Fruit fly (Drosophila melanogaster) whole organism, embryonic: ENCODE results near the gene CG1999.

Experiments
- Adf1 ChIP-seq: fragments of 200-800 bp; sonication (Bioruptor generic); IDR thresholded peaks from 2 replicates; pipeline ENCODE4 v1.3.6; 2022; ENCODE audit warnings: missing biosample characterization, missing genetic modification characterization
- CG10267 ChIP-seq: fragments of 200-800 bp; sonication (Bioruptor generic); optimal IDR thresholded peaks from 2 replicates; lab custom pipeline; 2018; ENCODE audit warnings: missing biosample characterization, mild to moderate bottlenecking, missing genetic modification characterization, moderate library complexity
- CG12104 ChIP-seq: fragments of 200-800 bp; sonication (Bioruptor generic); optimal IDR thresholded peaks from 3 replicates; lab custom pipeline; 2016; ENCODE audit warnings: missing biosample characterization, missing genetic modification characterization
- CG13123 ChIP-seq: fragments of 200-800 bp; sonication (Bioruptor generic); optimal IDR thresholded peaks from 2 replicates; lab custom pipeline; 2016; ENCODE audit warnings: missing biosample characterization, missing genetic modification characterization
- CG15514 ChIP-seq: fragments of 200-800 bp; sonication (Bioruptor generic); optimal IDR thresholded peaks from 3 replicates; lab custom pipeline; 2017; ENCODE audit warnings: missing biosample characterization, missing genetic modification characterization, mild to moderate bottlenecking, moderate library complexity, missing genetic modification reagents
- CG1647 ChIP-seq: fragments of 200-800 bp; sonication (Bioruptor generic); optimal IDR thresholded peaks from 3 replicates; lab custom pipeline; 2016; ENCODE audit warnings: missing biosample characterization, missing genetic modification characterization
- CG16813 ChIP-seq: fragments of 200-800 bp; sonication (Bioruptor generic); IDR thresholded peaks from 3 replicates; pipeline ENCODE4 v1.3.6; 2022; ENCODE audit warnings: missing biosample characterization, missing genetic modification characterization; ENCODE audit not compliant: partially characterized antibody
- CG16815 ChIP-seq: fragments of 200-800 bp; sonication (Bioruptor generic); optimal IDR thresholded peaks from 3 replicates; lab custom pipeline; 2017; ENCODE audit warnings: missing biosample characterization, mild to moderate bottlenecking, missing genetic modification characterization
- CG16863 ChIP-seq: fragments of 200-800 bp; sonication (Bioruptor generic); optimal IDR thresholded peaks from 3 replicates; lab custom pipeline; 2016; ENCODE audit warnings: missing biosample characterization, missing genetic modification characterization
- CG31441 ChIP-seq: fragments of 200-800 bp; sonication (Bioruptor generic); IDR thresholded peaks from 2 replicates; pipeline ENCODE4 v1.3.6; 2022; ENCODE audit warnings: missing biosample characterization, missing genetic modification characterization
- CG3407 ChIP-seq: fragments of 200-800 bp; sonication (Bioruptor generic); optimal IDR thresholded peaks from 2 replicates; lab custom pipeline; 2018; ENCODE audit warnings: missing biosample characterization, mild to moderate bottlenecking, missing genetic modification characterization
- CG3847 ChIP-seq: fragments of 200-800 bp; sonication (Bioruptor generic); IDR thresholded peaks from 2 replicates; pipeline ENCODE4 v1.3.6; 2022; ENCODE audit warnings: missing biosample characterization, missing genetic modification characterization
- CG43689 ChIP-seq: fragments of 200-800 bp; sonication (Bioruptor generic); IDR thresholded peaks from 2 replicates; pipeline ENCODE4 v1.3.6; 2022; ENCODE audit warnings: missing biosample characterization, missing genetic modification characterization
- CG5180 ChIP-seq: fragments of 200-800 bp; sonication (Bioruptor generic); optimal IDR thresholded peaks from 3 replicates; lab custom pipeline; 2017; ENCODE audit warnings: missing biosample characterization, missing genetic modification characterization, mild to moderate bottlenecking, moderate library complexity, missing genetic modification reagents
- CG6272 ChIP-seq: fragments of 200-800 bp; sonication (Bioruptor generic); IDR thresholded peaks from 2 replicates; pipeline ENCODE4 v1.3.6; 2022; ENCODE audit warnings: missing biosample characterization, missing genetic modification characterization
- CG6813 ChIP-seq: fragments of 200-800 bp; sonication (Bioruptor generic); optimal IDR thresholded peaks from 2 replicates; lab custom pipeline; 2017; ENCODE audit warnings: missing biosample characterization, missing genetic modification characterization, mild to moderate bottlenecking, moderate library complexity, missing genetic modification reagents
- CG8290 ChIP-seq, 3 experiments: fragments of 200-800 bp; sonication (Bioruptor generic); optimal IDR thresholded peaks; 2 replicates each; lab custom pipeline; 2016 to 2019; ENCODE audit warnings: missing biosample characterization in 3 of 3, missing genetic modification characterization in 3 of 3, mild to moderate bottlenecking in 2 of 3, moderate library complexity in 1 of 3
- CG9437 ChIP-seq: fragments of 200-800 bp; sonication (Bioruptor generic); optimal IDR thresholded peaks from 2 replicates; lab custom pipeline; 2018; ENCODE audit warnings: missing biosample characterization, mild to moderate bottlenecking, missing genetic modification characterization
- CG9876 ChIP-seq: fragments of 200-800 bp; sonication (Bioruptor generic); optimal IDR thresholded peaks from 2 replicates; lab custom pipeline; 2016; ENCODE audit warnings: missing biosample characterization, missing genetic modification characterization
- CTCF ChIP-seq: fragments of 200-800 bp; sonication (Bioruptor generic); optimal IDR thresholded peaks from 2 replicates; lab custom pipeline; 2017; ENCODE audit warnings: missing biosample characterization, mild to moderate bottlenecking, missing genetic modification characterization, moderate library complexity
- Dbx ChIP-seq: fragments of 200-800 bp; sonication (Bioruptor generic); IDR thresholded peaks from 3 replicates; pipeline ENCODE4 v1.3.6; 2022; ENCODE audit warnings: missing biosample characterization, missing genetic modification characterization
- Dip3 ChIP-seq: fragments of 200-800 bp; sonication (Bioruptor generic); optimal IDR thresholded peaks from 3 replicates; lab custom pipeline; 2016; ENCODE audit warnings: missing biosample characterization, missing genetic modification characterization
- E2f1 ChIP-seq: fragments of 200-800 bp; sonication (Bioruptor generic); IDR thresholded peaks from 2 replicates; pipeline ENCODE4 v1.3.6; 2022; ENCODE audit warnings: missing biosample characterization, missing genetic modification characterization
- GATAe ChIP-seq: fragments of 200-800 bp; sonication (Bioruptor generic); conservative IDR thresholded peaks from 2 replicates; pipeline ENCODE4 v1.3.6; 2022; ENCODE audit warnings: missing biosample characterization, missing genetic modification characterization
- Gug ChIP-seq: fragments of 200-800 bp; sonication (Bioruptor generic); IDR thresholded peaks from 4 replicates; pipeline ENCODE4 v1.3.6; 2022; ENCODE audit warnings: missing biosample characterization, missing genetic modification characterization
- Hr39 ChIP-seq: fragments of >200 bp; optimal IDR thresholded peaks from 2 replicates; lab custom pipeline; 2017
- Six4 ChIP-seq: fragments of 200-800 bp; sonication (Bioruptor generic); optimal IDR thresholded peaks from 2 replicates; lab custom pipeline; 2016; ENCODE audit warnings: missing biosample characterization, missing genetic modification characterization
- Trl ChIP-seq, 3 experiments: fragments of >200 bp in 2 of 3; fragments of 200-800 bp in 1 of 3; sonication (Bioruptor generic) in 1 of 3; optimal IDR thresholded peaks; 2 replicates in 1 of 3; 3 replicates in 2 of 3; lab custom pipeline; 2016 to 2017; ENCODE audit warnings: missing biosample characterization in 1 of 3, missing genetic modification characterization in 1 of 3
- az2 ChIP-seq: fragments of 200-800 bp; sonication (Bioruptor generic); optimal IDR thresholded peaks from 3 replicates; lab custom pipeline; 2016; ENCODE audit warnings: missing biosample characterization, missing genetic modification characterization
- cato ChIP-seq: fragments of 200-800 bp; sonication (Bioruptor generic); optimal IDR thresholded peaks from 2 replicates; lab custom pipeline; 2016; ENCODE audit warnings: missing biosample characterization, missing genetic modification characterization, borderline replicate concordance
- caup ChIP-seq: fragments of 200-800 bp; sonication (Bioruptor generic); optimal IDR thresholded peaks from 3 replicates; lab custom pipeline; 2017; ENCODE audit warnings: missing biosample characterization, mild to moderate bottlenecking, missing genetic modification characterization, moderate library complexity; ENCODE audit not compliant: severe bottlenecking
- chm ChIP-seq: fragments of 200-800 bp; sonication (Bioruptor generic); IDR thresholded peaks from 2 replicates; pipeline ENCODE4 v1.3.6; 2022; ENCODE audit warnings: missing biosample characterization, missing genetic modification characterization
- cwo ChIP-seq: fragments of 200-800 bp; sonication (Bioruptor generic); optimal IDR thresholded peaks from 3 replicates; lab custom pipeline; 2017; ENCODE audit warnings: missing biosample characterization, missing genetic modification characterization, mild to moderate bottlenecking, moderate library complexity, missing genetic modification reagents
- dimm ChIP-seq: fragments of 200-800 bp; sonication (Bioruptor generic); IDR thresholded peaks from 2 replicates; pipeline ENCODE4 v1.3.6; 2022; ENCODE audit warnings: missing biosample characterization, missing genetic modification characterization
- dmrt11E ChIP-seq: fragments of 200-800 bp; sonication (Bioruptor generic); optimal IDR thresholded peaks from 3 replicates; lab custom pipeline; 2018; ENCODE audit warnings: missing biosample characterization, mild to moderate bottlenecking, missing genetic modification characterization, moderate library complexity
- gem ChIP-seq: fragments of 200-800 bp; sonication (Bioruptor generic); optimal IDR thresholded peaks from 2 replicates; lab custom pipeline; 2019; ENCODE audit warnings: missing biosample characterization, mild to moderate bottlenecking, missing genetic modification characterization, moderate library complexity
- ind ChIP-seq: fragments of 200-800 bp; sonication (Bioruptor generic); optimal IDR thresholded peaks from 3 replicates; lab custom pipeline; 2016; ENCODE audit warnings: missing biosample characterization, missing genetic modification characterization
- inv ChIP-seq: fragments of 200-800 bp; sonication (Bioruptor generic); IDR thresholded peaks from 2 replicates; pipeline ENCODE4 v1.3.6; 2022; ENCODE audit warnings: missing biosample characterization, missing genetic modification characterization; ENCODE audit not compliant: partially characterized antibody
- kah ChIP-seq: fragments of 200-800 bp; sonication (Bioruptor generic); optimal IDR thresholded peaks from 2 replicates; lab custom pipeline; 2018; ENCODE audit warnings: missing biosample characterization, mild to moderate bottlenecking, missing genetic modification characterization
- kni ChIP-seq: fragments of 200-800 bp; sonication (Bioruptor generic); optimal IDR thresholded peaks from 3 replicates; lab custom pipeline; 2017; ENCODE audit warnings: mild to moderate bottlenecking, missing biosample characterization, missing genetic modification reagents, missing genetic modification characterization
- nom ChIP-seq: fragments of 200-800 bp; sonication (Bioruptor generic); optimal IDR thresholded peaks from 2 replicates; lab custom pipeline; 2017; ENCODE audit warnings: missing biosample characterization, missing genetic modification characterization, mild to moderate bottlenecking, moderate library complexity, missing genetic modification reagents
- p53 ChIP-seq: fragments of 200-800 bp; sonication (Bioruptor generic); optimal IDR thresholded peaks from 2 replicates; lab custom pipeline; 2016; ENCODE audit warnings: missing biosample characterization, missing genetic modification characterization
- prd ChIP-seq, 3 experiments: fragments of >200 bp in 2 of 3; fragments of 200-800 bp in 1 of 3; sonication (Bioruptor generic) in 1 of 3; optimal IDR thresholded peaks in 2 of 3; IDR thresholded peaks in 1 of 3; 2 replicates in 2 of 3; 3 replicates in 1 of 3; pipeline versions ENCODE4 v1.3.6 to Lab custom; 2017 to 2022; ENCODE audit warnings: missing biosample characterization in 1 of 3, missing genetic modification characterization in 1 of 3
- salm ChIP-seq: fragments of 200-800 bp; sonication (Bioruptor generic); optimal IDR thresholded peaks from 2 replicates; lab custom pipeline; 2018; ENCODE audit warnings: missing biosample characterization, mild to moderate bottlenecking, missing genetic modification characterization
- sens ChIP-seq: fragments of 200-800 bp; sonication (Bioruptor generic); peaks from one replicate; lab custom pipeline; 2016; ENCODE audit warnings: missing biosample characterization, missing genetic modification characterization
- sim ChIP-seq: fragments of 200-800 bp; sonication (Bioruptor generic); IDR thresholded peaks from 2 replicates; pipeline ENCODE4 v1.3.6; 2022; ENCODE audit warnings: missing biosample characterization, missing genetic modification characterization
- slbo ChIP-seq: fragments of 200-800 bp; sonication (Bioruptor generic); IDR thresholded peaks from 2 replicates; pipeline ENCODE4 v1.3.6; 2022; ENCODE audit warnings: missing biosample characterization, missing genetic modification characterization
- tna ChIP-seq: fragments of 200-800 bp; sonication (Bioruptor generic); IDR thresholded peaks from 2 replicates; pipeline ENCODE4 v1.3.6; 2022; ENCODE audit warnings: missing biosample characterization, missing genetic modification characterization; ENCODE audit not compliant: partially characterized antibody
- wek ChIP-seq: fragments of 200-800 bp; sonication (Bioruptor generic); optimal IDR thresholded peaks from 3 replicates; lab custom pipeline; 2018; ENCODE audit warnings: missing biosample characterization, mild to moderate bottlenecking, missing genetic modification characterization, moderate library complexity
- wor ChIP-seq: fragments of 200-800 bp; sonication (Bioruptor generic); IDR thresholded peaks from 2 replicates; pipeline ENCODE4 v1.3.6; 2022; ENCODE audit warnings: missing biosample characterization, missing genetic modification characterization

Gene CG1999

dm6 chrX:7334801-7335176 is 23.8 kb upstream of the CG1999 start (continued):
- TF ChIP-seq inv (no peak), nom (peak; percentile 35), CG16863 (GFP tag; lab: Kevin White, UChicago) (no peak), CG1647 (GFP tag; lab: Kevin White, UChicago) (no peak), CG43689 (GFP tag; lab: Robert Waterston, UW) (no peak), Dbx (GFP tag; lab: Robert Waterston, UW) (peak; percentile 68; the same call in 2 of the 3 replicates), CG31441 (GFP tag; lab: Robert Waterston, UW) (peak; percentile 77), CG6272 (peak; percentile 53; the same call in 1 of the 2 replicates), sim (GFP tag; lab: Robert Waterston, UW) (peak; percentile 33; the same call in 1 of the 2 replicates), dmrt11E (tag; lab: Kevin White, UChicago) (peak; percentile 87), slbo (GFP tag; lab: Robert Waterston, UW) (peak; percentile 82), chm (GFP tag; lab: Robert Waterston, UW) (peak; percentile 48; the same call in 1 of the 2 replicates), CG3407 (GFP tag; lab: Kevin White, UChicago) (peak; percentile 35), CTCF (GFP tag; lab: Kevin White, UChicago) (no peak), kni (GFP tag; lab: Kevin White, UChicago) (no peak), CG6813 (GFP tag; lab: Kevin White, UChicago) (peak; percentile 69), Hr39 (lab: Kevin White, UChicago) (no peak), gem (tag; lab: Kevin White, UChicago) (peak; percentile 91), ind (peak; percentile 54), cato (GFP tag; lab: Kevin White, UChicago) (peak; percentile 48), CG12104 (peak; percentile 58), az2 (GFP tag; lab: Kevin White, UChicago) (peak; percentile 65), Six4 (GFP tag; lab: Kevin White, UChicago) (peak; percentile 40), prd (optimal IDR thresholded peaks at IDR 0.05; lab: Kevin White, UChicago) (no peak), prd (GFP tag; IDR thresholded peaks at IDR 0.05; lab: Robert Waterston, UW) (peak; percentile 64), tna (no peak), CG15514 (peak; percentile 64), CG13123 (peak; percentile 12), Dip3 (no peak), wek (GFP tag; lab: Kevin White, UChicago) (no peak), CG16815 (GFP tag; lab: Kevin White, UChicago) (peak; percentile 39), E2f1 (GFP tag; lab: Robert Waterston, UW) (peak; percentile 77), CG10267 (tag; lab: Kevin White, UChicago) (peak; percentile 82), caup (GFP tag; lab: Kevin White, UChicago) (peak; percentile 54), cwo (peak; percentile 78), GATAe (GFP tag; lab: Robert Waterston, UW) (no peak; the same call in 1 of the 2 replicates), p53 (GFP tag; lab: Kevin White, UChicago) (no peak), wor (GFP tag; lab: Robert Waterston, UW) (peak; percentile 45), Gug (peak; percentile 48; the same call in 2 of the 4 replicates), CG8290 (GFP tag; optimal IDR thresholded peaks at IDR 0.05; lab: Kevin White, UChicago) (no peak), CG8290 (tag; optimal IDR thresholded peaks at IDR 0.05; lab: Kevin White, UChicago) (peak in 1 of 2 experiments; percentile 56), CG9876 (no peak), CG3847 (peak; percentile 61; the same call in 1 of the 2 replicates), Adf1 (GFP tag; lab: Robert Waterston, UW) (no peak), CG9437 (GFP tag; lab: Kevin White, UChicago) (peak; percentile 72), Trl (optimal IDR thresholded peaks at IDR 0.05; lab: Kevin White, UChicago) (no peak), Trl (GFP tag; optimal IDR thresholded peaks at IDR 0.05; lab: Kevin White, UChicago) (no peak), kah (peak; percentile 19), CG16813 (no peak), CG5180 (GFP tag; lab: Kevin White, UChicago) (peak; percentile 44), sens (GFP tag; lab: Kevin White, UChicago) (no peak), salm (tag; lab: Kevin White, UChicago) (peak; percentile 51), dimm (GFP tag; lab: Robert Waterston, UW) (no peak)
